Fruit fly (Drosophila melanogaster) whole organism, embryonic: ENCODE results near the gene Lgr3.

ENCODE experiments used
- Ada2b ChIP-seq: fragments of 200-800 bp; sonication (Bioruptor generic); IDR thresholded peaks from 2 replicates; pipeline ENCODE4 v1.3.6; 2022; ENCODE audit warnings: missing biosample characterization, missing genetic modification characterization
- CG13296 ChIP-seq: fragments of 200-800 bp; sonication (Bioruptor generic); optimal IDR thresholded peaks from 3 replicates; lab custom pipeline; 2018; ENCODE audit warnings: missing biosample characterization, mild to moderate bottlenecking, missing genetic modification characterization
- CG15011 ChIP-seq: fragments of 200-800 bp; sonication (Bioruptor generic); optimal IDR thresholded peaks from 3 replicates; lab custom pipeline; 2018; ENCODE audit warnings: missing biosample characterization, mild to moderate bottlenecking, missing genetic modification characterization
- CG16815 ChIP-seq: fragments of 200-800 bp; sonication (Bioruptor generic); optimal IDR thresholded peaks from 3 replicates; lab custom pipeline; 2017; ENCODE audit warnings: missing biosample characterization, mild to moderate bottlenecking, missing genetic modification characterization
- CG17568 ChIP-seq: fragments of 200-800 bp; sonication (Bioruptor generic); optimal IDR thresholded peaks from 2 replicates; lab custom pipeline; 2018; ENCODE audit warnings: missing biosample characterization, mild to moderate bottlenecking, missing genetic modification characterization, moderate library complexity
- CG17612 ChIP-seq: fragments of 200-800 bp; sonication (Bioruptor generic); IDR thresholded peaks from 2 replicates; pipeline ENCODE4 v1.3.6; 2022; ENCODE audit warnings: missing biosample characterization, missing genetic modification characterization
- CG30020 ChIP-seq: fragments of 200-800 bp; optimal IDR thresholded peaks from 2 replicates; lab custom pipeline; 2019; ENCODE audit warnings: missing biosample characterization, mild to moderate bottlenecking, missing genetic modification characterization, moderate library complexity
- CG31441 ChIP-seq: fragments of 200-800 bp; sonication (Bioruptor generic); IDR thresholded peaks from 2 replicates; pipeline ENCODE4 v1.3.6; 2022; ENCODE audit warnings: missing biosample characterization, missing genetic modification characterization
- CG4617 ChIP-seq: fragments of 200-800 bp; sonication (Bioruptor generic); optimal IDR thresholded peaks from 3 replicates; lab custom pipeline; 2016; ENCODE audit warnings: missing biosample characterization, missing genetic modification characterization, borderline replicate concordance
- CG4820 ChIP-seq: fragments of 200-800 bp; sonication (Bioruptor generic); optimal IDR thresholded peaks from 3 replicates; lab custom pipeline; 2016; ENCODE audit warnings: missing biosample characterization, missing genetic modification characterization
- CG6765 ChIP-seq: fragments of 200-800 bp; sonication (Bioruptor generic); optimal IDR thresholded peaks from 3 replicates; lab custom pipeline; 2017; ENCODE audit warnings: missing biosample characterization, mild to moderate bottlenecking, missing genetic modification characterization
- CG7372 ChIP-seq: fragments of 200-800 bp; sonication (Bioruptor generic); IDR thresholded peaks from 2 replicates; pipeline ENCODE4 v1.3.6; 2022; ENCODE audit warnings: missing biosample characterization, missing genetic modification characterization
- CG7786 ChIP-seq: fragments of 200-800 bp; sonication (Bioruptor generic); optimal IDR thresholded peaks from 2 replicates; lab custom pipeline; 2016; ENCODE audit warnings: missing biosample characterization, missing genetic modification characterization
- CG8359 ChIP-seq: fragments of 200-800 bp; sonication (Bioruptor generic); optimal IDR thresholded peaks from 2 replicates; lab custom pipeline; 2017; ENCODE audit warnings: missing biosample characterization, mild to moderate bottlenecking, missing genetic modification characterization, borderline replicate concordance
- CG9215 ChIP-seq: fragments of 200-800 bp; sonication (Bioruptor generic); IDR thresholded peaks from 2 replicates; pipeline ENCODE4 v1.3.6; 2022; ENCODE audit warnings: missing biosample characterization, missing genetic modification characterization
- CG9817 ChIP-seq: fragments of 200-800 bp; sonication (Bioruptor generic); optimal IDR thresholded peaks from 2 replicates; lab custom pipeline; 2018; ENCODE audit warnings: missing biosample characterization, mild to moderate bottlenecking, missing genetic modification characterization, moderate library complexity
- CHES-1-like ChIP-seq: fragments of 200-800 bp; sonication (Bioruptor generic); optimal IDR thresholded peaks from 2 replicates; lab custom pipeline; 2016; ENCODE audit warnings: missing biosample characterization, missing genetic modification characterization
- D ChIP-seq, 2 experiments: fragments of 200-800 bp in 1 of 2; fragments of >200 bp in 1 of 2; sonication (Bioruptor generic) in 1 of 2; optimal IDR thresholded peaks; 2 replicates in 1 of 2; 3 replicates in 1 of 2; lab custom pipeline; 2017; ENCODE audit warnings: mild to moderate bottlenecking in 1 of 2, missing biosample characterization in 1 of 2, missing genetic modification characterization in 1 of 2, missing genetic modification reagents in 1 of 2
- Dll ChIP-seq: fragments of 200-800 bp; sonication (Bioruptor generic); IDR thresholded peaks from 4 replicates; pipeline ENCODE4 v1.3.6; 2022; ENCODE audit warnings: missing biosample characterization, missing genetic modification characterization; ENCODE audit not compliant: partially characterized antibody
- E2f2 ChIP-seq: fragments of 200-800 bp; sonication (Bioruptor generic); IDR thresholded peaks from 2 replicates; pipeline ENCODE4 v1.3.6; 2022; ENCODE audit warnings: missing biosample characterization, missing genetic modification characterization
- ERR ChIP-seq: fragments of 200-800 bp; sonication (Bioruptor generic); optimal IDR thresholded peaks from 2 replicates; lab custom pipeline; 2016; ENCODE audit warnings: missing biosample characterization, missing genetic modification characterization
- Jarid2 ChIP-seq: fragments of 200-800 bp; sonication (Bioruptor generic); optimal IDR thresholded peaks from 3 replicates; lab custom pipeline; 2017; ENCODE audit warnings: mild to moderate bottlenecking, missing biosample characterization, missing genetic modification reagents, missing genetic modification characterization
- Lhr ChIP-seq: fragments of 200-800 bp; sonication (Bioruptor generic); optimal IDR thresholded peaks from 3 replicates; lab custom pipeline; 2017; ENCODE audit warnings: mild to moderate bottlenecking, missing biosample characterization, missing genetic modification reagents, missing genetic modification characterization
- Myb ChIP-seq: fragments of 200-800 bp; sonication (Bioruptor generic); optimal IDR thresholded peaks from 2 replicates; lab custom pipeline; 2016; ENCODE audit warnings: missing biosample characterization, missing genetic modification characterization
- Six4 ChIP-seq: fragments of 200-800 bp; sonication (Bioruptor generic); optimal IDR thresholded peaks from 2 replicates; lab custom pipeline; 2016; ENCODE audit warnings: missing biosample characterization, missing genetic modification characterization
- Xbp1 ChIP-seq: fragments of 200-800 bp; sonication (Bioruptor generic); optimal IDR thresholded peaks from 3 replicates; lab custom pipeline; 2016; ENCODE audit warnings: missing biosample characterization, mild to moderate bottlenecking, missing genetic modification characterization
- bowl ChIP-seq: fragments of 200-800 bp; sonication (Bioruptor generic); IDR thresholded peaks from 2 replicates; pipeline ENCODE4 v1.3.6; 2022; ENCODE audit warnings: missing biosample characterization, missing genetic modification characterization
- cad ChIP-seq: fragments of >200 bp; optimal IDR thresholded peaks from 2 replicates; lab custom pipeline; 2017; ENCODE audit warnings: missing biosample characterization, missing genetic modification characterization
- ci ChIP-seq: fragments of 200-800 bp; sonication (Bioruptor generic); IDR thresholded peaks from 3 replicates; pipeline ENCODE4 v1.3.6; 2022; ENCODE audit warnings: missing biosample characterization, missing genetic modification characterization
- corto ChIP-seq: fragments of 200-800 bp; sonication (Bioruptor generic); optimal IDR thresholded peaks from 2 replicates; lab custom pipeline; 2016; ENCODE audit warnings: missing biosample characterization, mild to moderate bottlenecking, missing genetic modification characterization, moderate library complexity
- crp ChIP-seq, 2 experiments: fragments of 200-800 bp; sonication (Bioruptor generic); optimal IDR thresholded peaks; 2 replicates in 1 of 2; 3 replicates in 1 of 2; lab custom pipeline; 2017; ENCODE audit warnings: missing biosample characterization in 2 of 2, missing genetic modification characterization in 2 of 2, mild to moderate bottlenecking in 1 of 2, moderate library complexity in 1 of 2
- cwo ChIP-seq: fragments of 200-800 bp; sonication (Bioruptor generic); optimal IDR thresholded peaks from 3 replicates; lab custom pipeline; 2017; ENCODE audit warnings: missing biosample characterization, missing genetic modification characterization, mild to moderate bottlenecking, moderate library complexity, missing genetic modification reagents
- da ChIP-seq: fragments of 200-800 bp; sonication (Bioruptor generic); optimal IDR thresholded peaks from 2 replicates; lab custom pipeline; 2016; ENCODE audit warnings: missing biosample characterization, missing genetic modification characterization
- gfzf ChIP-seq: fragments of 200-800 bp; sonication (Bioruptor generic); optimal IDR thresholded peaks from 2 replicates; lab custom pipeline; 2016; ENCODE audit warnings: missing biosample characterization, mild to moderate bottlenecking, missing genetic modification characterization, moderate library complexity
- grn ChIP-seq: fragments of 200-800 bp; sonication (Bioruptor generic); optimal IDR thresholded peaks from 3 replicates; lab custom pipeline; 2017; ENCODE audit warnings: missing biosample characterization, missing genetic modification characterization
- h ChIP-seq: fragments of >200 bp; optimal IDR thresholded peaks from 2 replicates; lab custom pipeline; 2017
- kay ChIP-seq: fragments of 200-800 bp; sonication (Bioruptor generic); optimal IDR thresholded peaks from 2 replicates; lab custom pipeline; 2016; ENCODE audit warnings: missing biosample characterization, missing genetic modification characterization
- lov ChIP-seq, 2 experiments: fragments of 200-800 bp in 1 of 2; fragments of >200 bp in 1 of 2; sonication (Bioruptor generic) in 1 of 2; IDR thresholded peaks in 1 of 2; optimal IDR thresholded peaks in 1 of 2; 2 replicates in 1 of 2; 3 replicates in 1 of 2; pipeline versions ENCODE4 v1.3.6 to Lab custom; 2017 to 2022; ENCODE audit warnings: missing biosample characterization in 1 of 2, missing genetic modification characterization in 1 of 2
- luna ChIP-seq: fragments of 200-800 bp; sonication (Bioruptor generic); optimal IDR thresholded peaks from 2 replicates; lab custom pipeline; 2016; ENCODE audit warnings: missing biosample characterization, missing genetic modification characterization
- oc ChIP-seq: fragments of 200-800 bp; sonication (Bioruptor generic); optimal IDR thresholded peaks from 2 replicates; lab custom pipeline; 2018; ENCODE audit warnings: missing biosample characterization, mild to moderate bottlenecking, missing genetic modification characterization, moderate library complexity
- odd ChIP-seq: fragments of 200-800 bp; sonication (Bioruptor generic); optimal IDR thresholded peaks from 2 replicates; lab custom pipeline; 2017; ENCODE audit warnings: missing biosample characterization, mild to moderate bottlenecking, missing genetic modification characterization
- pfk ChIP-seq: fragments of 200-800 bp; sonication (Bioruptor generic); optimal IDR thresholded peaks from 2 replicates; lab custom pipeline; 2018; ENCODE audit warnings: missing biosample characterization, mild to moderate bottlenecking, missing genetic modification characterization, moderate library complexity
- pita ChIP-seq: fragments of 200-800 bp; sonication (Bioruptor generic); optimal IDR thresholded peaks from 2 replicates; lab custom pipeline; 2017; ENCODE audit warnings: missing biosample characterization, mild to moderate bottlenecking, missing genetic modification characterization
- row ChIP-seq: fragments of 200-800 bp; sonication (Bioruptor generic); IDR thresholded peaks from 3 replicates; pipeline ENCODE4 v1.3.6; 2022; ENCODE audit warnings: missing biosample characterization, missing genetic modification characterization
- sna ChIP-seq: fragments of 200-800 bp; sonication (Bioruptor generic); IDR thresholded peaks from 2 replicates; pipeline ENCODE4 v1.3.6; 2022; ENCODE audit warnings: missing biosample characterization, missing genetic modification characterization; ENCODE audit not compliant: partially characterized antibody
- ssp ChIP-seq: fragments of 200-800 bp; sonication (Bioruptor generic); IDR thresholded peaks from 2 replicates; pipeline ENCODE4 v1.3.6; 2022; ENCODE audit warnings: missing biosample characterization, missing genetic modification characterization
- tna ChIP-seq: fragments of 200-800 bp; sonication (Bioruptor generic); IDR thresholded peaks from 2 replicates; pipeline ENCODE4 v1.3.6; 2022; ENCODE audit warnings: missing biosample characterization, missing genetic modification characterization; ENCODE audit not compliant: partially characterized antibody
- zf30C ChIP-seq: fragments of 200-800 bp; sonication (Bioruptor generic); optimal IDR thresholded peaks from 3 replicates; lab custom pipeline; 2018; ENCODE audit warnings: missing biosample characterization, mild to moderate bottlenecking, missing genetic modification characterization

Gene Lgr3

dm6 chr3R:25646882-25647518 is 18.6 kb upstream of the Lgr3 start (continued):
- TF ChIP-seq pfk (GFP tag; lab: Kevin White, UChicago), result peak; percentile 45
- TF ChIP-seq Jarid2 (GFP tag; lab: Kevin White, UChicago), result peak; percentile 75
- peak; percentile 86 for TF ChIP-seq CG4820 (GFP tag; lab: Kevin White, UChicago)
- TF ChIP-seq row (GFP tag; lab: Robert Waterston, UW), result peak; percentile 98
- TF ChIP-seq Ada2b (GFP tag; lab: Robert Waterston, UW), result peak; percentile 86
- no peak for TF ChIP-seq h (lab: Kevin White, UChicago)
- peak; percentile 87 for TF ChIP-seq luna
- TF ChIP-seq tna, result peak; percentile 70
- TF ChIP-seq CG16815, result peak; percentile 93
- no peak for TF ChIP-seq cad
- TF ChIP-seq oc (tag; lab: Kevin White, UChicago), result peak; percentile 77
- peak; percentile 90 for TF ChIP-seq ci (GFP tag; lab: Robert Waterston, UW)
- no peak for TF ChIP-seq zf30C
- TF ChIP-seq Lhr (GFP tag; lab: Kevin White, UChicago), result peak; percentile 93
- TF ChIP-seq Xbp1, result peak; percentile 96
- peak; percentile 84 for TF ChIP-seq ssp (GFP tag; lab: Robert Waterston, UW)
- TF ChIP-seq kay (GFP tag; lab: Kevin White, UChicago), result peak; percentile 91
- TF ChIP-seq CG13296 (GFP tag; lab: Kevin White, UChicago), result peak; percentile 89
- peak; percentile 97 for TF ChIP-seq Myb (GFP tag; lab: Kevin White, UChicago)
- peak; percentile 48 for TF ChIP-seq gfzf (GFP tag; lab: Kevin White, UChicago)
- TF ChIP-seq ERR (GFP tag; lab: Kevin White, UChicago), result peak; percentile 93
- TF ChIP-seq D (optimal IDR thresholded peaks at IDR 0.05; lab: Kevin White, UChicago), result no peak
- peak; percentile 86 for TF ChIP-seq D (GFP tag; optimal IDR thresholded peaks at IDR 0.05; lab: Kevin White, UChicago)
- TF ChIP-seq CG4617 (GFP tag; lab: Kevin White, UChicago), result peak; percentile 83
- peak; percentile 31 for TF ChIP-seq CG8359 (GFP tag; lab: Kevin White, UChicago)
- TF ChIP-seq CG17568 (GFP tag; lab: Kevin White, UChicago), result peak; percentile 71
- TF ChIP-seq bowl, result peak; percentile 79; the same call in 1 of the 2 replicates
- peak; percentile 97 for TF ChIP-seq CG7786 (GFP tag; lab: Kevin White, UChicago)
- TF ChIP-seq CG31441 (GFP tag; lab: Robert Waterston, UW), result peak; percentile 89
- TF ChIP-seq da (GFP tag; lab: Kevin White, UChicago), result peak; percentile 91
- TF ChIP-seq CG15011, result peak; percentile 74
- peak; percentile 95 for TF ChIP-seq CG9817
- TF ChIP-seq CG6765 (GFP tag; lab: Kevin White, UChicago), result peak; percentile 81
- peak; percentile 96 for TF ChIP-seq sna (GFP tag; lab: Robert Waterston, UW)
- TF ChIP-seq corto (GFP tag; lab: Kevin White, UChicago), result no peak
- peak; percentile 80 for TF ChIP-seq odd (GFP tag; lab: Kevin White, UChicago)
- TF ChIP-seq CG7372 (GFP tag; lab: Robert Waterston, UW), result peak; percentile 91
- peak; percentile 78 for TF ChIP-seq cwo (GFP tag; lab: Kevin White, UChicago)
- TF ChIP-seq Dll (GFP tag; lab: Robert Waterston, UW), result peak; percentile 97
- TF ChIP-seq E2f2, result peak; percentile 95
- peak; percentile 75; the same call in 1 of the 2 replicates for TF ChIP-seq CG17612 (GFP tag; lab: Robert Waterston, UW)
- peak; percentile 55 for TF ChIP-seq grn (GFP tag; lab: Kevin White, UChicago)
- peak in 1 of 2 experiments; percentile 62 for TF ChIP-seq crp (GFP tag; optimal IDR thresholded peaks at IDR 0.05; lab: Kevin White, UChicago)
- peak; percentile 94 for TF ChIP-seq CG9215
- TF ChIP-seq lov (optimal IDR thresholded peaks at IDR 0.05; lab: Kevin White, UChicago), result no peak
- peak; percentile 71; the same call in 1 of the 3 replicates for TF ChIP-seq lov (GFP tag; IDR thresholded peaks at IDR 0.05; lab: Robert Waterston, UW)
- peak; percentile 82 for TF ChIP-seq CG30020
- TF ChIP-seq pita, result no peak
- peak; percentile 97 for TF ChIP-seq CHES-1-like (GFP tag; lab: Kevin White, UChicago)
- peak; percentile 88 for TF ChIP-seq Six4 (GFP tag; lab: Kevin White, UChicago)
